Worm (Caenorhabditis elegans) whole organism, late embryonic: ENCODE results near the gene Y43F8C.13.

Experiments used
- C38D4.7 ChIP-seq: fragments of 200-800 bp; sonication (Bioruptor generic); optimal IDR thresholded peaks from 2 replicates; lab custom pipeline; 2018; ENCODE audit warnings: mild to moderate bottlenecking, missing genetic modification characterization, moderate library complexity, missing compliant biosample characterization
- F13H6.1 ChIP-seq: sonication (generic microtip); optimal IDR thresholded peaks from 2 replicates; lab custom pipeline; 2016; ENCODE audit warnings: missing genetic modification characterization, missing compliant biosample characterization
- T23F11.4 ChIP-seq: fragments of 200-800 bp; sonication (Bioruptor generic); optimal IDR thresholded peaks from 2 replicates; lab custom pipeline; 2018; ENCODE audit warnings: mild to moderate bottlenecking, missing genetic modification characterization, missing compliant biosample characterization
- Y22D7AL.16 ChIP-seq: sonication (generic microtip); optimal IDR thresholded peaks from 2 replicates; lab custom pipeline; 2016; ENCODE audit warnings: missing genetic modification characterization, missing compliant biosample characterization
- ahr-1 ChIP-seq: sonication (generic microtip); optimal IDR thresholded peaks from 2 replicates; lab custom pipeline; 2016; ENCODE audit warnings: missing genetic modification characterization, missing compliant biosample characterization
- ama-1 ChIP-seq: fragments of 150-350 bp; optimal IDR thresholded peaks from 2 replicates; lab custom pipeline; 2014
- ceh-18 ChIP-seq: sonication (generic microtip); optimal IDR thresholded peaks from 2 replicates; lab custom pipeline; 2016; ENCODE audit warnings: missing genetic modification characterization, missing compliant biosample characterization
- ceh-2 ChIP-seq: sonication (generic microtip); optimal IDR thresholded peaks from 2 replicates; lab custom pipeline; 2016; ENCODE audit warnings: missing genotype, missing genetic modification characterization, missing compliant biosample characterization
- ceh-22 ChIP-seq: sonication (generic microtip); optimal IDR thresholded peaks from 2 replicates; lab custom pipeline; 2017; ENCODE audit warnings: missing biosample characterization, missing genetic modification characterization
- ceh-24 ChIP-seq: sonication (generic microtip); optimal IDR thresholded peaks from 2 replicates; lab custom pipeline; 2016; ENCODE audit warnings: mild to moderate bottlenecking, missing genetic modification characterization, missing compliant biosample characterization
- ceh-30 ChIP-seq: fragments of 150-350 bp; optimal IDR thresholded peaks from 2 replicates; lab custom pipeline; 2014; ENCODE audit warnings: missing biosample characterization, missing genetic modification characterization
- ceh-31 ChIP-seq: sonication (generic microtip); optimal IDR thresholded peaks from 2 replicates; lab custom pipeline; 2016; ENCODE audit warnings: missing genetic modification characterization, missing compliant biosample characterization
- ceh-34 ChIP-seq: sonication (generic microtip); optimal IDR thresholded peaks from 2 replicates; lab custom pipeline; 2016; ENCODE audit warnings: mild to moderate bottlenecking, missing genetic modification characterization, missing compliant biosample characterization
- ceh-48 ChIP-seq: sonication (generic microtip); optimal IDR thresholded peaks from 2 replicates; lab custom pipeline; 2016; ENCODE audit warnings: missing genetic modification characterization, inconsistent platforms, missing compliant biosample characterization
- ceh-6 ChIP-seq: fragments of 200-800 bp; sonication (Bioruptor generic); optimal IDR thresholded peaks from 2 replicates; lab custom pipeline; 2018; ENCODE audit warnings: mild to moderate bottlenecking, missing genetic modification characterization, missing compliant biosample characterization
- che-1 ChIP-seq: sonication (generic microtip); optimal IDR thresholded peaks from 2 replicates; lab custom pipeline; 2016; ENCODE audit warnings: mild to moderate bottlenecking, missing genetic modification characterization, missing compliant biosample characterization
- dmd-4 ChIP-seq: sonication (generic microtip); optimal IDR thresholded peaks from 2 replicates; lab custom pipeline; 2016; ENCODE audit warnings: borderline replicate concordance, missing genetic modification characterization, missing compliant biosample characterization
- elt-4 ChIP-seq: sonication (generic microtip); optimal IDR thresholded peaks from 2 replicates; lab custom pipeline; 2016; ENCODE audit warnings: missing genetic modification characterization, missing compliant biosample characterization
- fax-1 ChIP-seq: sonication (generic microtip); optimal IDR thresholded peaks from 2 replicates; lab custom pipeline; 2016; ENCODE audit warnings: missing genotype, missing genetic modification characterization, missing compliant biosample characterization
- fkh-6 ChIP-seq: sonication (generic microtip); optimal IDR thresholded peaks from 2 replicates; lab custom pipeline; 2016; ENCODE audit warnings: missing genetic modification characterization, missing compliant biosample characterization
- hlh-13 ChIP-seq: fragments of 200-800 bp; sonication (Bioruptor generic); optimal IDR thresholded peaks from 2 replicates; lab custom pipeline; 2018; ENCODE audit warnings: mild to moderate bottlenecking, missing genetic modification characterization, missing compliant biosample characterization
- hlh-30 ChIP-seq: sonication (generic microtip); optimal IDR thresholded peaks from 2 replicates; lab custom pipeline; 2017; ENCODE audit warnings: antibody characterized with exemption, missing genetic modification characterization, missing compliant biosample characterization; ENCODE audit not compliant: insufficient read depth
- hlh-6 ChIP-seq: sonication (generic microtip); optimal IDR thresholded peaks from 2 replicates; lab custom pipeline; 2016; ENCODE audit warnings: missing genotype, missing genetic modification characterization, missing compliant biosample characterization
- hlh-8 ChIP-seq: sonication (generic microtip); optimal IDR thresholded peaks from 2 replicates; lab custom pipeline; 2016; ENCODE audit warnings: missing genotype, missing genetic modification characterization, missing compliant biosample characterization
- madf-2 ChIP-seq: sonication (generic microtip); optimal IDR thresholded peaks from 2 replicates; lab custom pipeline; 2017; ENCODE audit warnings: missing genetic modification characterization, missing compliant biosample characterization
- mec-3 ChIP-seq: sonication (generic microtip); optimal IDR thresholded peaks from 2 replicates; lab custom pipeline; 2016; ENCODE audit warnings: borderline replicate concordance, missing genetic modification characterization, missing compliant biosample characterization
- nfya-1 ChIP-seq: sonication (generic microtip); optimal IDR thresholded peaks from 2 replicates; lab custom pipeline; 2017; ENCODE audit warnings: missing genetic modification characterization, mild to moderate bottlenecking, missing compliant biosample characterization, antibody characterized with exemption, moderate library complexity
- nhr-11 ChIP-seq: fragments of 150-350 bp; optimal IDR thresholded peaks from 2 replicates; lab custom pipeline; 2014; ENCODE audit warnings: missing biosample characterization, missing genetic modification characterization
- npax-4 ChIP-seq: sonication (generic microtip); optimal IDR thresholded peaks from 2 replicates; lab custom pipeline; 2016; ENCODE audit warnings: missing genetic modification characterization, missing compliant biosample characterization
- odd-2 ChIP-seq: sonication (generic microtip); optimal IDR thresholded peaks from 2 replicates; lab custom pipeline; 2017; ENCODE audit warnings: antibody characterized with exemption, mild to moderate bottlenecking, missing genetic modification characterization, missing compliant biosample characterization
- pag-3 ChIP-seq: sonication (generic microtip); optimal IDR thresholded peaks from 2 replicates; lab custom pipeline; 2016; ENCODE audit warnings: missing compliant biosample characterization, missing genetic modification characterization, borderline replicate concordance
- pat-9 ChIP-seq: fragments of 200-800 bp; sonication (Bioruptor generic); optimal IDR thresholded peaks from 2 replicates; lab custom pipeline; 2018; ENCODE audit warnings: mild to moderate bottlenecking, missing genetic modification characterization, moderate library complexity, missing compliant biosample characterization
- pha-2 ChIP-seq: sonication (generic microtip); optimal IDR thresholded peaks from 2 replicates; lab custom pipeline; 2017; ENCODE audit warnings: mild to moderate bottlenecking, missing genetic modification characterization, missing compliant biosample characterization
- pha-4 ChIP-seq: fragments of 150-350 bp; optimal IDR thresholded peaks from 2 replicates; lab custom pipeline; 2018; ENCODE audit warnings: missing biosample characterization, missing genetic modification reagents, missing genetic modification characterization
- pros-1 ChIP-seq: fragments of 150-350 bp; optimal IDR thresholded peaks from 2 replicates; lab custom pipeline; 2014; ENCODE audit warnings: missing biosample characterization, missing genetic modification reagents, missing genetic modification characterization
- rnt-1 ChIP-seq: sonication (generic microtip); optimal IDR thresholded peaks from 2 replicates; lab custom pipeline; 2016; ENCODE audit warnings: missing genetic modification characterization, missing compliant biosample characterization
- sdc-2 ChIP-seq: sonication (generic microtip); optimal IDR thresholded peaks from 2 replicates; lab custom pipeline; 2016; ENCODE audit warnings: missing genotype, missing genetic modification characterization, missing compliant biosample characterization
- sox-2 ChIP-seq: fragments of 200-800 bp; sonication (Bioruptor generic); IDR thresholded peaks from 2 replicates; pipeline ENCODE4 v1.3.6; 2022; ENCODE audit warnings: missing genetic modification reagents, missing genetic modification characterization, missing compliant biosample characterization
- sox-4 ChIP-seq: sonication (generic microtip); optimal IDR thresholded peaks from 2 replicates; lab custom pipeline; 2017; ENCODE audit warnings: mild to moderate bottlenecking, missing genetic modification characterization, inconsistent platforms, missing compliant biosample characterization
- tbx-2 ChIP-seq: sonication (generic microtip); optimal IDR thresholded peaks from 2 replicates; lab custom pipeline; 2016; ENCODE audit warnings: missing genetic modification characterization, missing compliant biosample characterization
- unc-3 ChIP-seq, 2 experiments: fragments of 200-800 bp in 1 of 2; sonication (Bioruptor generic) in 1 of 2; sonication (generic microtip) in 1 of 2; conservative IDR thresholded peaks in 1 of 2; optimal IDR thresholded peaks in 1 of 2; 2 replicates each; pipeline versions ENCODE4 v1.3.6 to Lab custom; 2016 to 2022; ENCODE audit warnings: missing compliant biosample characterization in 2 of 2, missing genetic modification characterization in 2 of 2, missing genetic modification reagents in 1 of 2
- unc-55 ChIP-seq: sonication (generic microtip); optimal IDR thresholded peaks from 2 replicates; lab custom pipeline; 2017; ENCODE audit warnings: missing biosample characterization, missing genetic modification reagents, missing genetic modification characterization
- unc-86 ChIP-seq: sonication (generic microtip); optimal IDR thresholded peaks from 2 replicates; lab custom pipeline; 2016; ENCODE audit warnings: missing genetic modification characterization, missing compliant biosample characterization

Y43F8C.13 gene

ce11 chrV:19730280-19730679, 33.1 kb upstream of the Y43F8C.13 start, which contains the start of gene Y116F11A.1:
Gene Y116F11A.1, plus strand, starts transcription at chrV:19730580.
- TF ChIP-seq che-1 (no peak), ceh-2 (tag; lab: Kevin White, UChicago) (no peak), hlh-30 (tag; lab: Kevin White, UChicago) (no peak), T23F11.4 (no peak), ceh-24 (tag; lab: Kevin White, UChicago) (no peak), ama-1 (lab: Kevin White, UChicago) (no peak), unc-55 (no peak)

DNA sequence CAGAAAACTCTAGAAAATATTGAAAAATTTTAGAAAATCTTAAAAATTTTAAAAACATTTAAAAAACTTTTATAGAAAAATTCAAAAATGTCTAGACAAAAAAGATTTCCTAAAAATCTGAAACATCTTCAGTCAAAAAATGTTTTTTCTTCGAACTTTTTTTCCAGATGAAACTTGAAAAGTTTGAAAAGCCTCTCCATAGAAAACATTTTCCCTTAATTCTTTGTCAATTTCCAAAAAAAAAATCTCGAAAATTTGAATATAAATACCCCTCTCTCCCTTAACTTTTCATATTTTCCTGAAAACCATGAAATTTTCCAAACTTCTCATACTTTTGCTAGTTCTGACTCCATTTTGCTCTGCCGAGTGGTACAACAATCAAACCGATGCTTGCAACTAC, 31.5 kb upstream of the Y43F8C.13 start, which contains the start of gene Y116F11A.3:
Gene Y116F11A.3, plus strand, starts transcription at position 301 of the 400 bp plus-strand sequence.
- TF ChIP-seq ceh-18 (tag; lab: Kevin White, UChicago) (no peak), Y22D7AL.16 (tag; lab: Kevin White, UChicago) (no peak), dmd-4 (no peak), unc-55 (no peak), unc-86 (tag; lab: Kevin White, UChicago) (no peak), pag-3 (tag; lab: Kevin White, UChicago) (no peak), pha-4 (tag; lab: Kevin White, UChicago) (no peak), T23F11.4 (no peak), ceh-6 (no peak), ceh-24 (tag; lab: Kevin White, UChicago) (no peak), unc-3 (GFP tag; conservative IDR thresholded peaks at IDR 0.05; lab: Robert Waterston, UW) (no peak), unc-3 (tag; optimal IDR thresholded peaks at IDR 0.05; lab: Kevin White, UChicago) (no peak), hlh-8 (tag; lab: Kevin White, UChicago) (no peak), ceh-34 (tag; lab: Kevin White, UChicago) (no peak), rnt-1 (tag; lab: Kevin White, UChicago) (no peak), ceh-30 (no peak), madf-2 (tag; lab: Kevin White, UChicago) (no peak), ahr-1 (tag; lab: Kevin White, UChicago) (no peak), ceh-48 (tag; lab: Kevin White, UChicago) (no peak), pha-2 (tag; lab: Kevin White, UChicago) (no peak), sox-4 (no peak)

DNA sequence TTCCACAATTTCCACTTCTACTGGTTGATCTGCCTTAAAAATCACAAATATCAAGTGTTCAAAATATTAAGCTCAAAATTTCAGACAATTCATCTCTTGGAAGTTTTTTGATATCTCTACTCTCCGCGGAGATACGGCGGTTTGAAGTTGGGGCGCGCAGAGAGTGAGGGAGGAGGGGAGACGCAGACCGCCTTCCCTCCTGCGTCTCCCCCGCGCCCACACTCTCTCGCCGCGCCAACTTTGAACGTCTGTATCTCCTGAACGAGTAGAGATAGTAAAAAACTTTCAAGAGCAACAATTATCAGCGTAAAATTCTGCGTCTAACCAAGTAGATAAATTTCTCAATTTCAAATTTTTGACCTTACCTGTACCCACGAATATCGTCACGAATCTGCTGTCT, 30.8 kb upstream of the Y43F8C.13 start:
- TF ChIP-seq fkh-6 (tag; lab: Kevin White, UChicago) (no peak), hlh-6 (tag; lab: Kevin White, UChicago) (no peak), mec-3 (tag; lab: Kevin White, UChicago) (no peak), sdc-2 (tag; lab: Kevin White, UChicago) (no peak), npax-4 (tag; lab: Kevin White, UChicago) (no peak), Y22D7AL.16 (tag; lab: Kevin White, UChicago) (no peak), ceh-30 (no peak), ceh-22 (tag; lab: Kevin White, UChicago) (no peak), F13H6.1 (tag; lab: Kevin White, UChicago) (no peak), sox-4 (no peak), pag-3 (tag; lab: Kevin White, UChicago) (no peak), sox-2 (GFP tag; lab: Robert Waterston, UW) (no peak), dmd-4 (no peak), fax-1 (tag; lab: Kevin White, UChicago) (no peak), C38D4.7 (GFP tag; lab: Kevin White, UChicago) (no peak), hlh-8 (tag; lab: Kevin White, UChicago) (no peak), odd-2 (tag; lab: Kevin White, UChicago) (no peak)

DNA sequence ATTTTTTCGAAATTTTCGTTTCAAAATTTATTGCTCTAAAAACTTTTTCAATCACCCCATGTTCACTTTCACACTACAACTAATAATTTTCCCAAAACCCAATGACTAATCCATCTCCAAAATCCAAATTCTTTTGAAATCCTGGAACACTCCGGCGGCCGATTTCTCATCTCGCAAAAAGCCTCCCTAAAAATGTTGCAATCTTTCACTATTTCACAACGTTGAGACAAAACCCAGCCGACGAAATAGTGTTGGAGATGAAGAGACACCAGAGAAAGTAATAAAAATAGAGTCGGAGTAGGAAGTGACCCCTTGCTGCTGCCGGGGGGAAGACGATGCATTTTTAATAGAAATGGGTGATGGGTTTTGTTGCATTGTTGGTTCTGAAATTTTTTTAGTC, 27.4 kb upstream of the Y43F8C.13 start:
- TF ChIP-seq pros-1 (tag; lab: Kevin White, UChicago) (no peak), F13H6.1 (tag; lab: Kevin White, UChicago) (no peak), hlh-13 (GFP tag; lab: Kevin White, UChicago) (no peak), tbx-2 (tag; lab: Kevin White, UChicago) (no peak), sox-2 (GFP tag; lab: Robert Waterston, UW) (no peak), ceh-6 (no peak), ahr-1 (tag; lab: Kevin White, UChicago) (no peak), odd-2 (tag; lab: Kevin White, UChicago) (no peak), unc-3 (GFP tag; conservative IDR thresholded peaks at IDR 0.05; lab: Robert Waterston, UW) (no peak), unc-3 (tag; optimal IDR thresholded peaks at IDR 0.05; lab: Kevin White, UChicago) (no peak), nhr-11 (tag; lab: Kevin White, UChicago) (no peak), ceh-31 (no peak), pat-9 (no peak), elt-4 (no peak), nfya-1 (tag; lab: Kevin White, UChicago) (no peak)
